Fruit fly (Drosophila melanogaster) whole organism, embryonic: ENCODE results near the gene CG17637.

Source experiments
- BtbVII ChIP-seq: fragments of 200-800 bp; sonication (Bioruptor generic); optimal IDR thresholded peaks from 3 replicates; lab custom pipeline; 2017; ENCODE audit warnings: missing biosample characterization, mild to moderate bottlenecking, missing genetic modification characterization
- CG11247 ChIP-seq: fragments of 200-800 bp; sonication (Bioruptor generic); IDR thresholded peaks from 2 replicates; pipeline ENCODE4 v1.3.6; 2022; ENCODE audit warnings: missing biosample characterization, missing genetic modification characterization
- CG12155 ChIP-seq: fragments of 200-800 bp; sonication (Bioruptor generic); optimal IDR thresholded peaks from 3 replicates; lab custom pipeline; 2016; ENCODE audit warnings: missing biosample characterization, missing genetic modification characterization
- CG12391 ChIP-seq: fragments of 200-800 bp; sonication (Bioruptor generic); optimal IDR thresholded peaks from 3 replicates; lab custom pipeline; 2018; ENCODE audit warnings: missing biosample characterization, mild to moderate bottlenecking, missing genetic modification characterization, moderate library complexity
- CG15011 ChIP-seq: fragments of 200-800 bp; sonication (Bioruptor generic); optimal IDR thresholded peaks from 3 replicates; lab custom pipeline; 2018; ENCODE audit warnings: missing biosample characterization, mild to moderate bottlenecking, missing genetic modification characterization
- CG15696 ChIP-seq: fragments of 200-800 bp; sonication (Bioruptor generic); optimal IDR thresholded peaks from 2 replicates; lab custom pipeline; 2019; ENCODE audit warnings: missing biosample characterization, mild to moderate bottlenecking, missing genetic modification characterization, moderate library complexity
- CG1602 ChIP-seq: fragments of 200-800 bp; sonication (Bioruptor generic); optimal IDR thresholded peaks from 3 replicates; lab custom pipeline; 2016; ENCODE audit warnings: missing biosample characterization, missing genetic modification characterization
- CG16815 ChIP-seq: fragments of 200-800 bp; sonication (Bioruptor generic); optimal IDR thresholded peaks from 3 replicates; lab custom pipeline; 2017; ENCODE audit warnings: missing biosample characterization, mild to moderate bottlenecking, missing genetic modification characterization
- CG17802 ChIP-seq: fragments of 200-800 bp; sonication (Bioruptor generic); optimal IDR thresholded peaks from 2 replicates; lab custom pipeline; 2018; ENCODE audit warnings: missing biosample characterization, mild to moderate bottlenecking, missing genetic modification characterization, moderate library complexity
- CG1832 ChIP-seq: fragments of 200-800 bp; sonication (Bioruptor generic); optimal IDR thresholded peaks from 2 replicates; lab custom pipeline; 2017; ENCODE audit warnings: missing biosample characterization, mild to moderate bottlenecking, missing genetic modification characterization, inconsistent platforms
- CG18599 ChIP-seq: fragments of 200-800 bp; sonication (Bioruptor generic); optimal IDR thresholded peaks from 3 replicates; lab custom pipeline; 2017; ENCODE audit warnings: missing biosample characterization, missing genetic modification characterization, mild to moderate bottlenecking, moderate library complexity, missing genetic modification reagents
- CG2116 ChIP-seq: fragments of 200-800 bp; sonication (Bioruptor generic); optimal IDR thresholded peaks from 3 replicates; lab custom pipeline; 2018; ENCODE audit warnings: missing biosample characterization, mild to moderate bottlenecking, missing genetic modification characterization
- CG30020 ChIP-seq: fragments of 200-800 bp; optimal IDR thresholded peaks from 2 replicates; lab custom pipeline; 2019; ENCODE audit warnings: missing biosample characterization, mild to moderate bottlenecking, missing genetic modification characterization, moderate library complexity
- CG30403 ChIP-seq: fragments of 200-800 bp; sonication (Bioruptor generic); optimal IDR thresholded peaks from 3 replicates; lab custom pipeline; 2016; ENCODE audit warnings: missing biosample characterization, missing genetic modification characterization
- CG31224 ChIP-seq: fragments of 200-800 bp; sonication (Bioruptor generic); IDR thresholded peaks from 2 replicates; pipeline ENCODE4 v1.3.6; 2022; ENCODE audit warnings: missing biosample characterization, missing genetic modification characterization
- CG3163 ChIP-seq: fragments of 200-800 bp; sonication (Bioruptor generic); optimal IDR thresholded peaks from 3 replicates; lab custom pipeline; 2016; ENCODE audit warnings: missing biosample characterization, missing genetic modification characterization
- CG32772 ChIP-seq: fragments of 200-800 bp; sonication (Bioruptor generic); IDR thresholded peaks from 2 replicates; pipeline ENCODE4 v1.3.6; 2022; ENCODE audit warnings: missing biosample characterization, missing genetic modification characterization
- CG3407 ChIP-seq: fragments of 200-800 bp; sonication (Bioruptor generic); optimal IDR thresholded peaks from 2 replicates; lab custom pipeline; 2018; ENCODE audit warnings: missing biosample characterization, mild to moderate bottlenecking, missing genetic modification characterization
- CG34376 ChIP-seq: fragments of 200-800 bp; sonication (Bioruptor generic); optimal IDR thresholded peaks from 2 replicates; lab custom pipeline; 2018; ENCODE audit warnings: missing biosample characterization, mild to moderate bottlenecking, missing genetic modification characterization
- CG6791 ChIP-seq: fragments of 200-800 bp; sonication (Bioruptor generic); IDR thresholded peaks from 3 replicates; pipeline ENCODE4 v1.3.6; 2022; ENCODE audit warnings: missing biosample characterization, missing genetic modification characterization; ENCODE audit not compliant: partially characterized antibody
- CG6813 ChIP-seq: fragments of 200-800 bp; sonication (Bioruptor generic); optimal IDR thresholded peaks from 2 replicates; lab custom pipeline; 2017; ENCODE audit warnings: missing biosample characterization, missing genetic modification characterization, mild to moderate bottlenecking, moderate library complexity, missing genetic modification reagents
- CG9727 ChIP-seq: fragments of 200-800 bp; sonication (Bioruptor generic); optimal IDR thresholded peaks from 3 replicates; lab custom pipeline; 2017; ENCODE audit warnings: missing biosample characterization, mild to moderate bottlenecking, missing genetic modification characterization
- CoRest ChIP-seq: fragments of 200-800 bp; sonication (Bioruptor generic); optimal IDR thresholded peaks from 3 replicates; lab custom pipeline; 2018; ENCODE audit warnings: missing biosample characterization, mild to moderate bottlenecking, missing genetic modification characterization, moderate library complexity
- Deaf1 ChIP-seq: fragments of 200-800 bp; optimal IDR thresholded peaks from 3 replicates; lab custom pipeline; 2019; ENCODE audit warnings: missing biosample characterization, mild to moderate bottlenecking, missing genetic modification characterization, moderate library complexity
- Dp ChIP-seq: fragments of 200-800 bp; sonication (Bioruptor generic); optimal IDR thresholded peaks from 2 replicates; lab custom pipeline; 2018; ENCODE audit warnings: missing biosample characterization, mild to moderate bottlenecking, missing genetic modification characterization, moderate library complexity
- Ets97D ChIP-seq: fragments of 200-800 bp; sonication (Bioruptor generic); optimal IDR thresholded peaks from 3 replicates; lab custom pipeline; 2016; ENCODE audit warnings: missing biosample characterization, missing genetic modification characterization
- Hr51 ChIP-seq, 2 experiments: fragments of 200-800 bp; sonication (Bioruptor generic); optimal IDR thresholded peaks; 2 replicates in 1 of 2; 3 replicates in 1 of 2; lab custom pipeline; 2016 to 2018; ENCODE audit warnings: missing biosample characterization in 2 of 2, missing genetic modification characterization in 2 of 2, mild to moderate bottlenecking in 1 of 2, moderate library complexity in 1 of 2
- Hsf ChIP-seq: fragments of 200-800 bp; sonication (Bioruptor generic); optimal IDR thresholded peaks from 3 replicates; lab custom pipeline; 2016; ENCODE audit warnings: missing biosample characterization, missing genetic modification characterization
- Kr ChIP-seq: fragments of 200-800 bp; sonication (Bioruptor generic); optimal IDR thresholded peaks from 2 replicates; lab custom pipeline; 2017; ENCODE audit warnings: missing biosample characterization, mild to moderate bottlenecking, missing genetic modification characterization
- MESR4 ChIP-seq: fragments of 200-800 bp; sonication (Bioruptor generic); optimal IDR thresholded peaks from 2 replicates; lab custom pipeline; 2018; ENCODE audit warnings: missing biosample characterization, mild to moderate bottlenecking, missing genetic modification characterization, moderate library complexity
- Opbp ChIP-seq: fragments of 200-800 bp; sonication (Bioruptor generic); IDR thresholded peaks from 3 replicates; pipeline ENCODE4 v1.3.6; 2022; ENCODE audit warnings: missing biosample characterization, missing genetic modification characterization; ENCODE audit not compliant: partially characterized antibody
- Rfx ChIP-seq: fragments of 200-800 bp; sonication (Bioruptor generic); IDR thresholded peaks from 2 replicates; pipeline ENCODE4 v1.3.6; 2022; ENCODE audit warnings: missing biosample characterization, missing genetic modification characterization
- Sox102F ChIP-seq: fragments of 200-800 bp; sonication (Bioruptor generic); optimal IDR thresholded peaks from 2 replicates; lab custom pipeline; 2018; ENCODE audit warnings: missing biosample characterization, mild to moderate bottlenecking, missing genetic modification characterization, moderate library complexity
- Sry-β ChIP-seq: fragments of 200-800 bp; sonication (Bioruptor generic); optimal IDR thresholded peaks from 2 replicates; lab custom pipeline; 2018; ENCODE audit warnings: missing biosample characterization, mild to moderate bottlenecking, missing genetic modification characterization, moderate library complexity
- Stat92E ChIP-seq, 3 experiments: fragments of >200 bp in 2 of 3; fragments of 200-800 bp in 1 of 3; sonication (Bioruptor generic) in 1 of 3; optimal IDR thresholded peaks; 2 replicates each; lab custom pipeline; 2017 to 2019; ENCODE audit warnings: missing biosample characterization in 3 of 3, missing genetic modification characterization in 3 of 3, mild to moderate bottlenecking in 1 of 3, moderate library complexity in 1 of 3
- Trl ChIP-seq, 3 experiments: fragments of >200 bp in 2 of 3; fragments of 200-800 bp in 1 of 3; sonication (Bioruptor generic) in 1 of 3; optimal IDR thresholded peaks; 2 replicates in 1 of 3; 3 replicates in 2 of 3; lab custom pipeline; 2016 to 2017; ENCODE audit warnings: missing biosample characterization in 1 of 3, missing genetic modification characterization in 1 of 3
- Xbp1 ChIP-seq: fragments of 200-800 bp; sonication (Bioruptor generic); optimal IDR thresholded peaks from 3 replicates; lab custom pipeline; 2016; ENCODE audit warnings: missing biosample characterization, mild to moderate bottlenecking, missing genetic modification characterization
- bcd ChIP-seq: fragments of 200-800 bp; sonication (Bioruptor generic); optimal IDR thresholded peaks from 2 replicates; lab custom pipeline; 2017; ENCODE audit warnings: missing biosample characterization, mild to moderate bottlenecking, missing genetic modification characterization
- cg ChIP-seq: fragments of 200-800 bp; sonication (Bioruptor generic); optimal IDR thresholded peaks from 3 replicates; lab custom pipeline; 2019; ENCODE audit warnings: missing biosample characterization, mild to moderate bottlenecking, missing genetic modification characterization, moderate library complexity
- croc ChIP-seq: fragments of 200-800 bp; sonication (Bioruptor generic); conservative IDR thresholded peaks from 3 replicates; pipeline ENCODE4 v1.3.6; 2022; ENCODE audit warnings: missing biosample characterization, missing genetic modification characterization
- eyg ChIP-seq: fragments of 200-800 bp; sonication (Bioruptor generic); optimal IDR thresholded peaks from 3 replicates; lab custom pipeline; 2016; ENCODE audit warnings: missing biosample characterization, missing genetic modification characterization
- lmd ChIP-seq: fragments of 200-800 bp; sonication (Bioruptor generic); IDR thresholded peaks from 2 replicates; pipeline ENCODE4 v1.3.6; 2022; ENCODE audit warnings: missing biosample characterization, missing genetic modification characterization
- nmo ChIP-seq: fragments of 200-800 bp; sonication (Bioruptor generic); optimal IDR thresholded peaks from 2 replicates; lab custom pipeline; 2018; ENCODE audit warnings: missing biosample characterization, mild to moderate bottlenecking, missing genetic modification characterization, moderate library complexity
- oc ChIP-seq: fragments of 200-800 bp; sonication (Bioruptor generic); optimal IDR thresholded peaks from 2 replicates; lab custom pipeline; 2018; ENCODE audit warnings: missing biosample characterization, mild to moderate bottlenecking, missing genetic modification characterization, moderate library complexity
- otp ChIP-seq: fragments of 200-800 bp; sonication (Bioruptor generic); IDR thresholded peaks from 3 replicates; pipeline ENCODE4, ENCODE4 v1.3.6; 2022; ENCODE audit warnings: missing biosample characterization, missing genetic modification characterization
- sens-2 ChIP-seq: fragments of 200-800 bp; sonication (Bioruptor generic); IDR thresholded peaks from 2 replicates; pipeline ENCODE4 v1.3.6; 2022; ENCODE audit warnings: missing biosample characterization, missing genetic modification characterization
- tna ChIP-seq: fragments of 200-800 bp; sonication (Bioruptor generic); IDR thresholded peaks from 2 replicates; pipeline ENCODE4 v1.3.6; 2022; ENCODE audit warnings: missing biosample characterization, missing genetic modification characterization; ENCODE audit not compliant: partially characterized antibody
- unc-4 ChIP-seq: fragments of 200-800 bp; sonication (Bioruptor generic); IDR thresholded peaks from 2 replicates; pipeline ENCODE4 v1.3.6; 2022; ENCODE audit warnings: missing biosample characterization, missing genetic modification characterization; ENCODE audit not compliant: partially characterized antibody
- usp ChIP-seq: fragments of >200 bp; optimal IDR thresholded peaks from 2 replicates; lab custom pipeline; 2017; ENCODE audit warnings: missing biosample characterization, missing genetic modification characterization

CG17637 gene

dm6 chr3L:20474789-20475208 is 29.2 kb upstream of the CG17637 start (continued):
- TF ChIP-seq tna (GFP tag; lab: Robert Waterston, UW) (no peak), unc-4 (GFP tag; lab: Robert Waterston, UW) (no peak), CG31224 (GFP tag; lab: Robert Waterston, UW) (no peak), bcd (GFP tag; lab: Kevin White, UChicago) (peak; percentile 89), CG6813 (peak; percentile 82), CG15011 (peak; percentile 74), Rfx (GFP tag; lab: Robert Waterston, UW) (no peak), CG30020 (tag; lab: Kevin White, UChicago) (peak; percentile 63), Sry-β (GFP tag; lab: Kevin White, UChicago) (no peak), Xbp1 (peak; percentile 94), eyg (GFP tag; lab: Kevin White, UChicago) (peak; percentile 66), croc (GFP tag; lab: Robert Waterston, UW) (peak; percentile 58), CG17802 (peak; percentile 64), CG9727 (GFP tag; lab: Kevin White, UChicago) (peak; percentile 83), cg (no peak), CG3407 (GFP tag; lab: Kevin White, UChicago) (peak; percentile 68), Dp (peak; percentile 49), lmd (GFP tag; lab: Robert Waterston, UW) (no peak), CG2116 (GFP tag; lab: Kevin White, UChicago) (peak; percentile 64), Opbp (GFP tag; lab: Robert Waterston, UW) (no peak), CG11247 (no peak), Ets97D (GFP tag; lab: Kevin White, UChicago) (peak; percentile 85), sens-2 (GFP tag; lab: Robert Waterston, UW) (no peak), CoRest (tag; lab: Kevin White, UChicago) (peak; percentile 89), CG16815 (GFP tag; lab: Kevin White, UChicago) (peak; percentile 77), nmo (peak; percentile 75), Hr51 (GFP tag; optimal IDR thresholded peaks at IDR 0.05; lab: Kevin White, UChicago) (peak; percentile 87 to 92), usp (GFP tag; lab: Kevin White, UChicago) (no peak), Stat92E (GFP tag; optimal IDR thresholded peaks at IDR 0.05; lab: Kevin White, UChicago) (no peak), Kr (GFP tag; lab: Kevin White, UChicago) (no peak), BtbVII (GFP tag; lab: Kevin White, UChicago) (peak; percentile 84), oc (peak; percentile 75), MESR4 (GFP tag; lab: Kevin White, UChicago) (peak; percentile 37), Sox102F (GFP tag; lab: Kevin White, UChicago) (peak; percentile 83), CG1832 (GFP tag; lab: Kevin White, UChicago) (no peak), CG15696 (peak; percentile 70), otp (GFP tag; lab: Robert Waterston, UW) (no peak), Trl (optimal IDR thresholded peaks at IDR 0.05; lab: Kevin White, UChicago) (no peak), Trl (GFP tag; optimal IDR thresholded peaks at IDR 0.05; lab: Kevin White, UChicago) (peak; percentile 90), CG30403 (GFP tag; lab: Kevin White, UChicago) (peak; percentile 92), Hsf (GFP tag; lab: Kevin White, UChicago) (peak; percentile 84), CG12391 (tag; lab: Kevin White, UChicago) (peak; percentile 89), CG6791 (no peak), CG34376 (GFP tag; lab: Kevin White, UChicago) (peak; percentile 84), CG32772 (no peak), CG1602 (GFP tag; lab: Kevin White, UChicago) (peak; percentile 91), CG3163 (GFP tag; lab: Kevin White, UChicago) (peak; percentile 67), CG18599 (GFP tag; lab: Kevin White, UChicago) (peak; percentile 92), CG12155 (GFP tag; lab: Kevin White, UChicago) (peak; percentile 88), Deaf1 (tag; lab: Kevin White, UChicago) (peak; percentile 62)
